Worm (Caenorhabditis elegans) whole organism, L1 larva: ENCODE results near the gene clic-1.

Experiments
- F16B12.6 ChIP-seq: fragments of 150-350 bp; optimal IDR thresholded peaks from 2 replicates; lab custom pipeline; 2014; ENCODE audit warnings: missing biosample characterization, missing genetic modification characterization
- Y116A8C.19 ChIP-seq: sonication (generic microtip); optimal IDR thresholded peaks from 2 replicates; lab custom pipeline; 2016; ENCODE audit warnings: missing compliant biosample characterization, missing genetic modification characterization, borderline replicate concordance
- alr-1 ChIP-seq: fragments of 200-800 bp; sonication (Bioruptor generic); optimal IDR thresholded peaks from 2 replicates; lab custom pipeline; 2018; ENCODE audit warnings: borderline replicate concordance, mild to moderate bottlenecking, missing genetic modification characterization, missing compliant biosample characterization
- blmp-1 ChIP-seq: fragments of 150-350 bp; optimal IDR thresholded peaks from 2 replicates; lab custom pipeline; 2014; ENCODE audit warnings: missing biosample characterization, missing genetic modification characterization
- ceh-63 ChIP-seq: fragments of 200-800 bp; sonication (Bioruptor generic); optimal IDR thresholded peaks from 2 replicates; lab custom pipeline; 2018; ENCODE audit warnings: mild to moderate bottlenecking, missing genetic modification characterization, missing compliant biosample characterization
- ceh-8 ChIP-seq: fragments of 200-800 bp; sonication (Bioruptor generic); optimal IDR thresholded peaks from 2 replicates; lab custom pipeline; 2018; ENCODE audit warnings: mild to moderate bottlenecking, missing genetic modification characterization, moderate library complexity, missing compliant biosample characterization
- ceh-82 ChIP-seq, 3 experiments: fragments of 150-350 bp in 1 of 3; sonication (generic microtip) in 2 of 3; optimal IDR thresholded peaks; 2 replicates each; lab custom pipeline; 2014 to 2017; ENCODE audit warnings: missing biosample characterization in 3 of 3, missing genetic modification characterization in 3 of 3
- ces-1 ChIP-seq: fragments of 150-350 bp; optimal IDR thresholded peaks from 2 replicates; lab custom pipeline; 2014; ENCODE audit warnings: missing biosample characterization, missing genetic modification reagents, missing genetic modification characterization
- dpl-1 ChIP-seq, 3 experiments: fragments of 150-350 bp in 2 of 3; sonication (generic microtip) in 1 of 3; optimal IDR thresholded peaks; 2 replicates each; lab custom pipeline; 2014 to 2017; ENCODE audit warnings: missing biosample characterization in 3 of 3, missing genetic modification characterization in 3 of 3, missing genetic modification reagents in 3 of 3
- dsc-1 ChIP-seq: sonication (generic microtip); optimal IDR thresholded peaks from 2 replicates; lab custom pipeline; 2016; ENCODE audit warnings: mild to moderate bottlenecking, missing genetic modification characterization, missing compliant biosample characterization
- efl-1 ChIP-seq, 4 experiments: fragments of 150-350 bp; optimal IDR thresholded peaks in 3 of 4; peaks in 1 of 4; 1 replicate in 1 of 4; 2 replicates in 3 of 4; lab custom pipeline; 2014; ENCODE audit warnings: missing biosample characterization in 2 of 4, missing genetic modification characterization in 2 of 4, missing genetic modification reagents in 2 of 4
- egl-13 ChIP-seq: sonication (generic microtip); optimal IDR thresholded peaks from 2 replicates; lab custom pipeline; 2016; ENCODE audit warnings: missing genotype, missing genetic modification reagents, missing genetic modification characterization, missing compliant biosample characterization
- elt-2 ChIP-seq: sonication (generic microtip); optimal IDR thresholded peaks from 2 replicates; lab custom pipeline; 2016; ENCODE audit warnings: missing genetic modification characterization, mild to moderate bottlenecking, inconsistent platforms, missing compliant biosample characterization, missing genetic modification reagents
- elt-3 ChIP-seq, 6 experiments: fragments of 150-350 bp in 1 of 6; sonication (generic microtip); optimal IDR thresholded peaks; 2 replicates each; lab custom pipeline; 2017 to 2018; ENCODE audit warnings: missing biosample characterization in 6 of 6, missing genetic modification characterization in 6 of 6, inconsistent platforms in 1 of 6
- fkh-10 ChIP-seq: sonication (generic microtip); optimal IDR thresholded peaks from 2 replicates; lab custom pipeline; 2017; ENCODE audit warnings: missing biosample characterization, missing genetic modification reagents, missing genetic modification characterization
- fkh-4 ChIP-seq: sonication (generic microtip); optimal IDR thresholded peaks from 2 replicates; lab custom pipeline; 2016; ENCODE audit warnings: missing compliant biosample characterization, missing genetic modification characterization, borderline replicate concordance
- grh-1 ChIP-seq: fragments of 200-800 bp; sonication (Bioruptor generic); IDR thresholded peaks from 2 replicates; pipeline ENCODE4 v1.3.6; 2022; ENCODE audit warnings: missing genetic modification reagents, missing genetic modification characterization, missing compliant biosample characterization
- hlh-17 ChIP-seq: fragments of 200-800 bp; sonication (Bioruptor generic); optimal IDR thresholded peaks from 2 replicates; lab custom pipeline; 2018; ENCODE audit warnings: missing genetic modification characterization, mild to moderate bottlenecking, missing compliant biosample characterization, moderate library complexity, borderline replicate concordance
- hpl-2 ChIP-seq: fragments of 150-350 bp; optimal IDR thresholded peaks from 2 replicates; lab custom pipeline; 2014; ENCODE audit warnings: missing biosample characterization, missing genetic modification reagents, missing genetic modification characterization
- irx-1 ChIP-seq: sonication (generic microtip); optimal IDR thresholded peaks from 2 replicates; lab custom pipeline; 2016; ENCODE audit warnings: missing genetic modification characterization, missing compliant biosample characterization
- isw-1 ChIP-seq: fragments of 200-800 bp; sonication (Bioruptor generic); IDR thresholded peaks from 2 replicates; pipeline ENCODE4 v1.3.6; 2022; ENCODE audit warnings: missing genetic modification characterization, missing compliant biosample characterization
- lin-13 ChIP-seq: fragments of 150-350 bp; optimal IDR thresholded peaks from 2 replicates; lab custom pipeline; 2014; ENCODE audit warnings: missing biosample characterization, missing genetic modification reagents, missing genetic modification characterization
- lin-14 ChIP-seq: fragments of 200-800 bp; sonication (Bioruptor generic); optimal IDR thresholded peaks from 2 replicates; lab custom pipeline; 2018; ENCODE audit warnings: mild to moderate bottlenecking, missing genetic modification characterization, moderate library complexity, missing compliant biosample characterization
- lin-15B ChIP-seq: fragments of 150-350 bp; sonication (generic microtip); optimal IDR thresholded peaks from 3 replicates; lab custom pipeline; 2014; ENCODE audit warnings: missing biosample characterization, missing genetic modification characterization
- lsy-2 ChIP-seq, 2 experiments: fragments of 150-350 bp; optimal IDR thresholded peaks; 2 replicates each; lab custom pipeline; 2014; ENCODE audit warnings: missing biosample characterization in 2 of 2, missing genetic modification characterization in 2 of 2
- mab-9 ChIP-seq: fragments of 200-800 bp; sonication (Bioruptor generic); IDR thresholded peaks from 2 replicates; pipeline ENCODE4 v1.3.6; 2022; ENCODE audit warnings: missing genetic modification reagents, missing genetic modification characterization, missing compliant biosample characterization
- mep-1 ChIP-seq: fragments of 150-350 bp; optimal IDR thresholded peaks from 2 replicates; lab custom pipeline; 2014; ENCODE audit warnings: missing biosample characterization, missing genetic modification characterization
- nhr-20 ChIP-seq: sonication (generic microtip); optimal IDR thresholded peaks from 2 replicates; lab custom pipeline; 2016; ENCODE audit warnings: mild to moderate bottlenecking, missing genetic modification characterization, missing compliant biosample characterization
- nhr-237 ChIP-seq: fragments of 150-350 bp; optimal IDR thresholded peaks from 2 replicates; lab custom pipeline; 2014; ENCODE audit warnings: missing biosample characterization, missing genetic modification characterization
- nhr-28 ChIP-seq: fragments of 150-350 bp; optimal IDR thresholded peaks from 2 replicates; lab custom pipeline; 2014; ENCODE audit warnings: missing biosample characterization, missing genetic modification characterization
- nhr-76 ChIP-seq: sonication (generic microtip); optimal IDR thresholded peaks from 2 replicates; lab custom pipeline; 2017; ENCODE audit warnings: missing biosample characterization, missing genetic modification characterization
- nhr-84 ChIP-seq: sonication (generic microtip); optimal IDR thresholded peaks from 2 replicates; lab custom pipeline; 2017; ENCODE audit warnings: missing biosample characterization, missing genetic modification characterization
- nhr-85 ChIP-seq: sonication (generic microtip); peaks from one replicate; lab custom pipeline; 2016; ENCODE audit warnings: missing genetic modification characterization, inconsistent platforms, missing compliant biosample characterization
- nhr-90 ChIP-seq: sonication (generic microtip); optimal IDR thresholded peaks from 2 replicates; lab custom pipeline; 2016; ENCODE audit warnings: mild to moderate bottlenecking, missing genetic modification characterization, missing compliant biosample characterization; ENCODE audit not compliant: poor library complexity
- pag-3 ChIP-seq: sonication (generic microtip); optimal IDR thresholded peaks from 2 replicates; lab custom pipeline; 2017; ENCODE audit warnings: missing genetic modification characterization, mild to moderate bottlenecking, missing compliant biosample characterization, antibody characterized with exemption, borderline replicate concordance; ENCODE audit not compliant: insufficient read depth
- pqm-1 ChIP-seq: sonication (generic microtip); optimal IDR thresholded peaks from 3 replicates; lab custom pipeline; 2017; ENCODE audit warnings: missing biosample characterization, missing genetic modification characterization
- rnt-1 ChIP-seq: sonication (generic microtip); optimal IDR thresholded peaks from 2 replicates; lab custom pipeline; 2016; ENCODE audit warnings: mild to moderate bottlenecking, missing genetic modification characterization, moderate library complexity, missing compliant biosample characterization
- skn-1 ChIP-seq: fragments of 150-350 bp; optimal IDR thresholded peaks from 2 replicates; lab custom pipeline; 2014; ENCODE audit warnings: missing biosample characterization, missing genetic modification characterization
- sox-4 ChIP-seq: sonication (generic microtip); optimal IDR thresholded peaks from 2 replicates; lab custom pipeline; 2016; ENCODE audit warnings: missing genetic modification characterization, missing compliant biosample characterization
- sup-37 ChIP-seq: fragments of 200-800 bp; sonication (Bioruptor generic); optimal IDR thresholded peaks from 2 replicates; lab custom pipeline; 2018; ENCODE audit warnings: mild to moderate bottlenecking, missing genetic modification characterization, missing compliant biosample characterization
- tlp-1 ChIP-seq: fragments of 150-350 bp; optimal IDR thresholded peaks from 2 replicates; lab custom pipeline; 2014; ENCODE audit warnings: missing biosample characterization, missing genetic modification characterization
- unc-130 ChIP-seq: fragments of 150-350 bp; optimal IDR thresholded peaks from 2 replicates; lab custom pipeline; 2017; ENCODE audit warnings: missing biosample characterization, missing genetic modification characterization, inconsistent platforms
- unc-98 ChIP-seq: fragments of 200-800 bp; sonication (Bioruptor generic); IDR thresholded peaks from 2 replicates; pipeline ENCODE4 v1.3.6; 2022; ENCODE audit warnings: missing genetic modification characterization, missing compliant biosample characterization
- xbp-1 ChIP-seq: sonication (generic microtip); optimal IDR thresholded peaks from 2 replicates; lab custom pipeline; 2016; ENCODE audit warnings: missing genetic modification characterization, missing compliant biosample characterization
- zip-4 ChIP-seq: fragments of 200-800 bp; sonication (Bioruptor generic); optimal IDR thresholded peaks from 2 replicates; lab custom pipeline; 2018; ENCODE audit warnings: mild to moderate bottlenecking, missing genetic modification characterization, moderate library complexity, missing compliant biosample characterization
- ztf-11 ChIP-seq, 2 experiments: sonication (generic microtip); optimal IDR thresholded peaks; 2 replicates each; lab custom pipeline; 2016 to 2017; ENCODE audit warnings: missing genetic modification characterization in 2 of 2, missing biosample characterization in 1 of 2, missing compliant biosample characterization in 1 of 2

clic-1 gene

DNA sequence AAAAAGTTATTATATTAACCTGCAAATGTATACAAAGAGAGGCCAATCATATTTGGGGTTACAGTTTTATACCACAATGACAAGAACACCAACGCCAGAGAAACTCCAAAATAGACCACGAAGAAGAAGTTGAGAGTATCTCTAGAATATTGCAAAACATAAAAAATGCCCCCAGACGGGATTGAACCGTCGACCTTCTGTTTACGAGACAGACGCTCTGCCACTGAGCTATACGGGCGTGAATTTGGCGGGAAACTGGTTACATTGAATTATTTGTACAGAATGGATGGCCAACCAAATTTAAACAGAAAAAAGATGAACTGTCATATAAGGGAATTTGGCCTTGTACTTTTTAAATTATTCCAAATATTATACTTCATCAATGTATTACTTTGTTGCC, 4.2 kb downstream of the clic-1 start (continued):
- peak; percentile 14 for TF ChIP-seq irx-1 (tag; lab: Kevin White, UChicago)
- no peak for TF ChIP-seq pqm-1
- TF ChIP-seq grh-1 (GFP tag; lab: Robert Waterston, UW): no peak
- peak in 2 of 3 experiments; percentile 28 to 30 for TF ChIP-seq ceh-82 (tag; optimal IDR thresholded peaks at IDR 0.05; lab: Kevin White, UChicago)
- TF ChIP-seq skn-1 (tag; lab: Kevin White, UChicago): no peak
- TF ChIP-seq pag-3 (tag; lab: Kevin White, UChicago): no peak
- no peak for TF ChIP-seq tlp-1 (tag; lab: Kevin White, UChicago)
- TF ChIP-seq ceh-8 (GFP tag; lab: Kevin White, UChicago): no peak
- no peak for TF ChIP-seq F16B12.6
- no peak for TF ChIP-seq hlh-17 (GFP tag; lab: Kevin White, UChicago)
- peak; percentile 66 for TF ChIP-seq nhr-90 (tag; lab: Kevin White, UChicago)
- TF ChIP-seq, all 84 proteins: peak for 35

DNA sequence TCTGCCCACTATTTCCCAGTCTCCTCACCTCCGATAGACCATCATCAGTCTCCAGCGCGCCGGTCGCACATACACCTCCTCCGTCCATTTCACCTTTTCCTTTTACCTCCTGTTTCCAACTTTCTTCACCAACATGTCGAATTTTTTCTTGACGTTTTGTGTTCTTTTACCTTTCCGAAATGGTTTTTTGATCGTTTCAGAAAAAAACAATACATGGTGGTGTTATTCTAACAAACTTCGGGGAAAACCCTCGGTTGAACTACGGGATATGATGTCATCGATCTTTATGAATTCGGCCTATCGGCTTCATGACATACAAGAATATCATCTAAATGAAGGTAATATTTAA, 6.1 kb downstream of the clic-1 start, which contains the start of gene Y97E10C.1:
Gene Y97E10C.1, plus strand, starts transcription at position 201 of the 349 bp plus-strand sequence.
- TF ChIP-seq nhr-85: peak; percentile 87
- TF ChIP-seq ceh-63 (GFP tag; lab: Kevin White, UChicago): no peak
- TF ChIP-seq Y116A8C.19 (tag; lab: Kevin White, UChicago): no peak
- TF ChIP-seq hlh-17 (GFP tag; lab: Kevin White, UChicago): no peak
- TF ChIP-seq nhr-28 (tag; lab: Kevin White, UChicago): no peak
- TF ChIP-seq sup-37 (GFP tag; lab: Kevin White, UChicago): no peak
- no peak for TF ChIP-seq efl-1 (optimal IDR thresholded peaks at IDR 0.05; lab: Kevin White, UChicago)
- TF ChIP-seq efl-1 (GFP tag; optimal IDR thresholded peaks at IDR 0.05 in 1 of 2; lab: Kevin White, UChicago): peak in 1 of 2 experiments; percentile 37
- TF ChIP-seq dpl-1 (GFP tag; optimal IDR thresholded peaks at IDR 0.05; lab: Kevin White, UChicago): no peak
- TF ChIP-seq F16B12.6: no peak
- no peak for TF ChIP-seq nhr-237
- TF ChIP-seq skn-1 (tag; lab: Kevin White, UChicago): no peak
- TF ChIP-seq lsy-2 (tag; optimal IDR thresholded peaks at IDR 0.05; lab: Kevin White, UChicago): no peak
- TF ChIP-seq blmp-1 (tag; lab: Kevin White, UChicago): peak; percentile 79
- no peak for TF ChIP-seq alr-1 (tag; lab: Kevin White, UChicago)
- no peak for TF ChIP-seq unc-130
- TF ChIP-seq mab-9: no peak
- peak in 1 of 6 experiments; percentile 18 for TF ChIP-seq elt-3 (tag; optimal IDR thresholded peaks at IDR 0.05; lab: Kevin White, UChicago)
- no peak for TF ChIP-seq ces-1 (GFP tag; lab: Kevin White, UChicago)
- TF ChIP-seq nhr-90 (tag; lab: Kevin White, UChicago): no peak
- no peak for TF ChIP-seq rnt-1 (tag; lab: Kevin White, UChicago)
- no peak for TF ChIP-seq isw-1 (GFP tag; lab: Robert Waterston, UW)

DNA sequence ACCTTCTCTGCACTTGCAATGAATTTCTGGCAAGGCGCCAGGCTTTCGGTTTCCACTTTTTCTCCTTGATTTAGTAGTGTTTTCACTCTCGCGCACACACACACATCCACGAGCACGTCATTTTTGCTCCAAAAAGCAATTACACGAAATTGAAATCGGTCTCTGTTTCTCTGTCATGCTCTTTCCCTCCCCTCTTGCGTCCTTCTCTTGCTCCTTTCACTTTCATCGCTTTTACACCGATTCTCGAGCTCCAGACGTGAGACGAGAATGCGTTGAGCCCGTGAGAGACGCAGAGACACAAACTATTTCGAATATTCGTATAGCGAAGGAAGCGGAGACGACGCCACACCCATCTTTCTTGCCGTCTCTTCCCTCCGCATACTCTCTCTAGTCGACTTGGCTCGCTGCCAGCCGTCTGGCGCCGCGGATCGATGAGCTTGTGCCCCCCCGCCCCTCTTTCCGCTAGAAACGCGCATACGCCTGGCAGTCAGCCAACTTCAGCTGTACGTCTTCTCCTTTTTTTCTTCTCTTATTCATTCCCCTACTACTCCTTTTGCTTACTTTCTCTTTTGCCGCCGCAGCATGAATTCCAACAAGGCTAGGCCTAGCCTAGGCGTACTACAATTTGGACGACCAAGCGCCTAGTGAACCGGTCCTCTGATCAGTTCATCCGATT, 6.6 kb downstream of the clic-1 start:
- peak; percentile 70 for TF ChIP-seq mep-1 (tag; lab: Kevin White, UChicago)
- peak; percentile 75 for TF ChIP-seq nhr-20 (tag; lab: Kevin White, UChicago)
- TF ChIP-seq dpl-1 (GFP tag; optimal IDR thresholded peaks at IDR 0.05; lab: Kevin White, UChicago): peak; percentile 21 to 50 (median 47)
- TF ChIP-seq xbp-1 (tag; lab: Kevin White, UChicago): peak; percentile 67
- peak in 1 of 2 experiments; percentile 64 for TF ChIP-seq ztf-11 (tag; optimal IDR thresholded peaks at IDR 0.05; lab: Kevin White, UChicago)
- TF ChIP-seq unc-98: peak; percentile 49; the same call in 1 of the 2 replicates
- TF ChIP-seq dsc-1: peak; percentile 86
- TF ChIP-seq nhr-237: no peak
- TF ChIP-seq fkh-10 (GFP tag; lab: Kevin White, UChicago): peak; percentile 88
- TF ChIP-seq sox-4: peak; percentile 75
- TF ChIP-seq hpl-2: no peak
- peak; percentile 98 for TF ChIP-seq lin-14 (GFP tag; lab: Kevin White, UChicago)
- no peak for TF ChIP-seq nhr-76 (tag; lab: Kevin White, UChicago)
- TF ChIP-seq egl-13 (tag; lab: Kevin White, UChicago): peak; percentile 96
- no peak for TF ChIP-seq mab-9
- no peak for TF ChIP-seq nhr-84 (tag; lab: Kevin White, UChicago)
- TF ChIP-seq blmp-1 (tag; lab: Kevin White, UChicago): peak; percentile 98
- TF ChIP-seq lin-15B: no peak
- peak; percentile 3 for TF ChIP-seq fkh-4
- no peak for TF ChIP-seq nhr-85
- peak; percentile 52 for TF ChIP-seq zip-4 (GFP tag; lab: Kevin White, UChicago)
- TF ChIP-seq lin-13 (GFP tag; lab: Kevin White, UChicago): peak; percentile 43
- peak; percentile 45 for TF ChIP-seq elt-2 (tag; lab: Kevin White, UChicago)
